Worm (Caenorhabditis elegans) whole organism, L4/young adult: ENCODE measurements around the gene Y40B10A.11.

Experiments
- W03F9.2 ChIP-seq: fragments of 150-350 bp; optimal IDR thresholded peaks from 2 replicates; lab custom pipeline; 2014; ENCODE audit warnings: missing biosample characterization, missing genetic modification characterization
- dao-5 ChIP-seq: sonication (generic microtip); optimal IDR thresholded peaks from 2 replicates; lab custom pipeline; 2016; ENCODE audit warnings: missing genotype, missing genetic modification characterization, moderate library complexity, missing compliant biosample characterization
- him-1 ChIP-seq: sonication (generic microtip); optimal IDR thresholded peaks from 2 replicates; lab custom pipeline; 2016; ENCODE audit warnings: missing genotype, missing genetic modification reagents, missing genetic modification characterization, missing compliant biosample characterization

- TF ChIP-seq dao-5 (tag; lab: Kevin White, UChicago) = no peak
- no peak for TF ChIP-seq him-1 (tag; lab: Kevin White, UChicago)
- TF ChIP-seq W03F9.2 (tag; lab: Kevin White, UChicago) = no peak
Observed at ce11 chrV:2055765-2056504, 4.5 kb upstream of the Y40B10A.11 start.
